Worm (Caenorhabditis elegans) whole organism, young adult: Measurements from ENCODE around the gene Y97E10AR.8.

Source experiments
- B0019.2 ChIP-seq: fragments of 200-800 bp; sonication (Bioruptor generic); conservative IDR thresholded peaks from 2 replicates; pipeline ENCODE4 v1.3.6; 2022; ENCODE audit warnings: missing genetic modification reagents, missing genetic modification characterization, missing compliant biosample characterization
- B0035.1 ChIP-seq: sonication (generic microtip); optimal IDR thresholded peaks from 2 replicates; lab custom pipeline; 2016; ENCODE audit warnings: missing genetic modification characterization, mild to moderate bottlenecking, missing compliant biosample characterization, missing genotype, missing genetic modification reagents
- F22D6.2 ChIP-seq: sonication (generic microtip); optimal IDR thresholded peaks from 2 replicates; lab custom pipeline; 2016; ENCODE audit warnings: mild to moderate bottlenecking, missing genetic modification characterization, missing compliant biosample characterization
- F33H1.4 ChIP-seq: fragments of 200-800 bp; sonication (Bioruptor generic); IDR thresholded peaks from 2 replicates; pipeline ENCODE4 v1.3.6; 2022; ENCODE audit warnings: missing genetic modification reagents, missing genetic modification characterization, missing compliant biosample characterization
- F49E8.2 ChIP-seq: sonication (generic microtip); optimal IDR thresholded peaks from 3 replicates; lab custom pipeline; 2017; ENCODE audit warnings: missing genetic modification characterization, mild to moderate bottlenecking, missing compliant biosample characterization, antibody characterized with exemption, moderate library complexity; ENCODE audit not compliant: insufficient read depth
- F55B11.4 ChIP-seq: sonication (generic microtip); optimal IDR thresholded peaks from 2 replicates; lab custom pipeline; 2016; ENCODE audit warnings: missing compliant biosample characterization, missing genetic modification characterization, borderline replicate concordance; ENCODE audit not compliant: insufficient read depth
- F57C9.4 ChIP-seq: sonication (generic microtip); optimal IDR thresholded peaks from 2 replicates; lab custom pipeline; 2017; ENCODE audit warnings: mild to moderate bottlenecking, missing genetic modification characterization, missing compliant biosample characterization
- K11D2.4 ChIP-seq: fragments of 200-800 bp; sonication (Bioruptor generic); IDR thresholded peaks from 2 replicates; pipeline ENCODE4 v1.3.6; 2022; ENCODE audit warnings: missing genetic modification reagents, missing genetic modification characterization, missing compliant biosample characterization
- T26A5.8 ChIP-seq: sonication (generic microtip); optimal IDR thresholded peaks from 2 replicates; lab custom pipeline; 2016; ENCODE audit warnings: missing genetic modification characterization, missing compliant biosample characterization
- Y53G8AR.9 ChIP-seq: fragments of 200-800 bp; sonication (Bioruptor generic); conservative IDR thresholded peaks from 2 replicates; pipeline ENCODE4 v1.3.6; 2022; ENCODE audit warnings: missing genetic modification reagents, missing genetic modification characterization, missing compliant biosample characterization
- Y56A3A.18 ChIP-seq: fragments of 200-800 bp; sonication (Bioruptor generic); IDR thresholded peaks from 2 replicates; pipeline ENCODE4 v1.3.6; 2022; ENCODE audit warnings: missing genetic modification reagents, missing genetic modification characterization, missing compliant biosample characterization
- Y95B8A.8 ChIP-seq: fragments of 200-800 bp; sonication (Bioruptor generic); IDR thresholded peaks from 2 replicates; pipeline ENCODE4 v1.3.6; 2022; ENCODE audit warnings: missing genetic modification reagents, missing genetic modification characterization, missing compliant biosample characterization
- ZK185.1 ChIP-seq: sonication (generic microtip); optimal IDR thresholded peaks from 2 replicates; lab custom pipeline; 2016; ENCODE audit warnings: mild to moderate bottlenecking, missing genetic modification characterization, missing compliant biosample characterization; ENCODE audit not compliant: poor library complexity, severe bottlenecking
- aptf-2 ChIP-seq: fragments of 200-800 bp; sonication (Bioruptor generic); conservative IDR thresholded peaks from 2 replicates; pipeline ENCODE4 v1.3.6; 2022; ENCODE audit warnings: missing genetic modification reagents, missing genetic modification characterization, missing compliant biosample characterization
- athp-1 ChIP-seq: sonication (generic microtip); optimal IDR thresholded peaks from 2 replicates; lab custom pipeline; 2017; ENCODE audit warnings: mild to moderate bottlenecking, missing genetic modification characterization, missing compliant biosample characterization
- attf-6 ChIP-seq: fragments of 200-800 bp; sonication (Bioruptor generic); IDR thresholded peaks from 2 replicates; pipeline ENCODE4 v1.3.6; 2022; ENCODE audit warnings: missing genetic modification reagents, missing genetic modification characterization, missing compliant biosample characterization
- bed-2 ChIP-seq: fragments of 200-800 bp; sonication (Bioruptor generic); IDR thresholded peaks from 2 replicates; pipeline ENCODE4 v1.3.6; 2022; ENCODE audit warnings: missing genetic modification reagents, missing genetic modification characterization, missing compliant biosample characterization
- cebp-2 ChIP-seq: fragments of 200-800 bp; sonication (Bioruptor generic); IDR thresholded peaks from 2 replicates; pipeline ENCODE4 v1.3.6; 2022; ENCODE audit warnings: missing genetic modification characterization, missing compliant biosample characterization
- ceh-100 ChIP-seq: fragments of 200-800 bp; sonication (Bioruptor generic); IDR thresholded peaks from 2 replicates; pipeline ENCODE4 v1.3.6; 2022; ENCODE audit warnings: missing genetic modification reagents, missing genetic modification characterization, missing compliant biosample characterization
- ceh-58 ChIP-seq: fragments of 200-800 bp; sonication (Bioruptor generic); IDR thresholded peaks from 2 replicates; pipeline ENCODE4 v1.3.6; 2022; ENCODE audit warnings: missing genetic modification characterization, missing compliant biosample characterization
- ceh-79 ChIP-seq: sonication (generic microtip); optimal IDR thresholded peaks from 2 replicates; lab custom pipeline; 2017; ENCODE audit warnings: mild to moderate bottlenecking, missing genetic modification characterization, missing compliant biosample characterization
- ceh-91 ChIP-seq: fragments of 200-800 bp; sonication (Bioruptor generic); IDR thresholded peaks from 2 replicates; pipeline ENCODE4 v1.3.6; 2022; ENCODE audit warnings: missing genetic modification reagents, missing genetic modification characterization, missing compliant biosample characterization
- die-1 ChIP-seq: sonication (generic microtip); optimal IDR thresholded peaks from 2 replicates; lab custom pipeline; 2016; ENCODE audit warnings: missing genotype, mild to moderate bottlenecking, missing genetic modification characterization, missing compliant biosample characterization
- dox-1 ChIP-seq: fragments of 200-800 bp; sonication (Bioruptor generic); IDR thresholded peaks from 2 replicates; pipeline ENCODE4 v1.3.6; 2022; ENCODE audit warnings: missing genetic modification reagents, missing genetic modification characterization, missing compliant biosample characterization
- dpff-1 ChIP-seq: sonication (generic microtip); optimal IDR thresholded peaks from 2 replicates; lab custom pipeline; 2017; ENCODE audit warnings: mild to moderate bottlenecking, missing genetic modification characterization, missing compliant biosample characterization
- efl-1 ChIP-seq: fragments of 150-350 bp; optimal IDR thresholded peaks from 2 replicates; lab custom pipeline; 2014; ENCODE audit warnings: missing biosample characterization, missing genetic modification reagents, missing genetic modification characterization
- egl-18 ChIP-seq: fragments of 200-800 bp; sonication (Bioruptor generic); IDR thresholded peaks from 2 replicates; pipeline ENCODE4 v1.3.6; 2022; ENCODE audit warnings: missing genetic modification reagents, missing genetic modification characterization, missing compliant biosample characterization
- hmg-20 ChIP-seq: fragments of 200-800 bp; sonication (Bioruptor generic); IDR thresholded peaks from 2 replicates; pipeline ENCODE4 v1.3.6; 2022; ENCODE audit warnings: missing genetic modification reagents, missing genetic modification characterization, missing compliant biosample characterization
- let-607 ChIP-seq, 2 experiments: fragments of 200-800 bp in 1 of 2; sonication (Bioruptor generic) in 1 of 2; sonication (generic microtip) in 1 of 2; optimal IDR thresholded peaks; 2 replicates each; lab custom pipeline; 2016 to 2018; ENCODE audit warnings: mild to moderate bottlenecking in 2 of 2, missing compliant biosample characterization in 2 of 2, missing genetic modification characterization in 2 of 2, moderate library complexity in 2 of 2, missing genotype in 1 of 2
- lin-26 ChIP-seq: fragments of 200-800 bp; sonication (Bioruptor generic); IDR thresholded peaks from 2 replicates; pipeline ENCODE4 v1.3.6; 2022; ENCODE audit warnings: missing genetic modification reagents, missing genetic modification characterization, missing compliant biosample characterization
- madf-3 ChIP-seq: fragments of 200-800 bp; sonication (Bioruptor generic); IDR thresholded peaks from 2 replicates; pipeline ENCODE4 v1.3.6; 2022; ENCODE audit warnings: missing genetic modification reagents, missing genetic modification characterization, missing compliant biosample characterization
- madf-6 ChIP-seq: fragments of 200-800 bp; sonication (Bioruptor generic); IDR thresholded peaks from 2 replicates; pipeline ENCODE4 v1.3.6; 2022; ENCODE audit warnings: missing genetic modification reagents, missing genetic modification characterization, missing compliant biosample characterization
- madf-8 ChIP-seq: fragments of 200-800 bp; sonication (Bioruptor generic); conservative IDR thresholded peaks from 2 replicates; pipeline ENCODE4 v1.3.6; 2022; ENCODE audit warnings: missing genetic modification reagents, missing genetic modification characterization, missing compliant biosample characterization
- mes-4 ChIP-seq: sonication (generic microtip); optimal IDR thresholded peaks from 2 replicates; lab custom pipeline; 2016; ENCODE audit warnings: missing genotype, missing genetic modification characterization, missing compliant biosample characterization
- nfya-1 ChIP-seq: sonication (generic microtip); optimal IDR thresholded peaks from 2 replicates; lab custom pipeline; 2017; ENCODE audit warnings: antibody characterized with exemption, missing compliant biosample characterization, missing genetic modification characterization, borderline replicate concordance; ENCODE audit not compliant: insufficient read depth
- nfyb-1 ChIP-seq: fragments of 200-800 bp; sonication (Bioruptor generic); IDR thresholded peaks from 2 replicates; pipeline ENCODE4 v1.3.6; 2022; ENCODE audit warnings: missing genetic modification reagents, missing genetic modification characterization, missing compliant biosample characterization
- nhr-27 ChIP-seq: fragments of 200-800 bp; sonication (Bioruptor generic); optimal IDR thresholded peaks from 2 replicates; lab custom pipeline; 2018; ENCODE audit warnings: mild to moderate bottlenecking, missing genetic modification characterization, moderate library complexity, missing compliant biosample characterization
- nhr-80 ChIP-seq: sonication (generic microtip); optimal IDR thresholded peaks from 2 replicates; lab custom pipeline; 2016; ENCODE audit warnings: missing genetic modification characterization, missing compliant biosample characterization
- rcor-1 ChIP-seq: fragments of 200-800 bp; sonication (Bioruptor generic); IDR thresholded peaks from 2 replicates; pipeline ENCODE4 v1.3.6; 2022; ENCODE audit warnings: missing genetic modification reagents, missing genetic modification characterization, missing compliant biosample characterization
- rec-8 ChIP-seq, 2 experiments: sonication (generic microtip); optimal IDR thresholded peaks; 2 replicates each; lab custom pipeline; 2016; ENCODE audit warnings: mild to moderate bottlenecking in 2 of 2, missing genetic modification characterization in 2 of 2, missing genetic modification reagents in 2 of 2, missing genotype in 2 of 2, missing biosample characterization in 1 of 2, missing compliant biosample characterization in 1 of 2, moderate library complexity in 1 of 2
- repo-1 ChIP-seq: sonication (generic microtip); optimal IDR thresholded peaks from 2 replicates; lab custom pipeline; 2017; ENCODE audit warnings: mild to moderate bottlenecking, missing genetic modification characterization, missing compliant biosample characterization
- snpc-1.3 ChIP-seq: sonication (generic microtip); optimal IDR thresholded peaks from 2 replicates; lab custom pipeline; 2017; ENCODE audit warnings: missing genetic modification characterization, mild to moderate bottlenecking, missing compliant biosample characterization, antibody characterized with exemption, moderate library complexity, missing genotype, missing genetic modification reagents; ENCODE audit not compliant: insufficient read depth
- snpc-3.4 ChIP-seq: sonication (generic microtip); optimal IDR thresholded peaks from 2 replicates; lab custom pipeline; 2017; ENCODE audit warnings: missing genetic modification characterization, mild to moderate bottlenecking, missing compliant biosample characterization, antibody characterized with exemption, moderate library complexity, missing genotype, missing genetic modification reagents
- xnd-1 ChIP-seq: sonication (generic microtip); optimal IDR thresholded peaks from 2 replicates; lab custom pipeline; 2016; ENCODE audit warnings: missing genotype, missing genetic modification reagents, missing genetic modification characterization, missing compliant biosample characterization
- zim-3 ChIP-seq: sonication (generic microtip); optimal IDR thresholded peaks from 2 replicates; lab custom pipeline; 2017; ENCODE audit warnings: mild to moderate bottlenecking, missing genetic modification characterization, moderate library complexity, missing compliant biosample characterization
- ztf-25 ChIP-seq: fragments of 200-800 bp; sonication (Bioruptor generic); IDR thresholded peaks from 2 replicates; pipeline ENCODE4 v1.3.6; 2022; ENCODE audit warnings: missing genetic modification reagents, missing genetic modification characterization, missing compliant biosample characterization
- ztf-3 ChIP-seq: fragments of 200-800 bp; sonication (Bioruptor generic); optimal IDR thresholded peaks from 2 replicates; lab custom pipeline; 2018; ENCODE audit warnings: mild to moderate bottlenecking, missing genetic modification characterization, missing compliant biosample characterization

The Y97E10AR.8 gene

ce11 chrV:8028825-8029489 is 23.9 kb downstream of the Y97E10AR.8 start, which contains the start of gene oma-2 (continued):
- peak; percentile 87 for TF ChIP-seq F33H1.4 (GFP tag; lab: Robert Waterston, UW)
- TF ChIP-seq F57C9.4 (tag; lab: Kevin White, UChicago): no peak
- TF ChIP-seq athp-1 (tag; lab: Kevin White, UChicago): no peak
- TF ChIP-seq ceh-91 (GFP tag; lab: Robert Waterston, UW): peak; percentile 84
- no peak for TF ChIP-seq B0035.1 (tag; lab: Kevin White, UChicago)
- TF ChIP-seq nfya-1 (tag; lab: Kevin White, UChicago): no peak
- no peak for TF ChIP-seq rec-8 (tag; optimal IDR thresholded peaks at IDR 0.05; lab: Kevin White, UChicago)
- TF ChIP-seq B0019.2: 0 out of 2 replicates have a peak, but pooled peaks have one; percentile 22
- 0 out of 2 replicates have a peak, but pooled peaks have one; percentile 14 for TF ChIP-seq Y56A3A.18 (GFP tag; lab: Robert Waterston, UW)
- TF ChIP-seq cebp-2 (GFP tag; lab: Robert Waterston, UW): no peak
- peak; percentile 18 for TF ChIP-seq ZK185.1 (tag; lab: Kevin White, UChicago)
- no peak for TF ChIP-seq die-1 (tag; lab: Kevin White, UChicago)
- no peak for TF ChIP-seq ceh-100 (GFP tag; lab: Robert Waterston, UW)
- TF ChIP-seq snpc-3.4: peak; percentile 1
- TF ChIP-seq F55B11.4 (tag; lab: Kevin White, UChicago): no peak
- TF ChIP-seq dpff-1 (tag; lab: Kevin White, UChicago): no peak
- no peak for TF ChIP-seq T26A5.8 (tag; lab: Kevin White, UChicago)
- TF ChIP-seq K11D2.4 (GFP tag; lab: Robert Waterston, UW): no peak
- peak; percentile 76 for TF ChIP-seq F49E8.2
- TF ChIP-seq attf-6 (GFP tag; lab: Robert Waterston, UW): no peak
- no peak for TF ChIP-seq hmg-20 (GFP tag; lab: Robert Waterston, UW)
- TF ChIP-seq nfyb-1 (GFP tag; lab: Robert Waterston, UW): 0 out of 2 replicates have a peak, but pooled peaks have one; percentile 33
- no peak for TF ChIP-seq nhr-27 (tag; lab: Kevin White, UChicago)
- TF ChIP-seq efl-1: peak; percentile 82
- peak; percentile 95 for TF ChIP-seq madf-8
- TF ChIP-seq ceh-58 (GFP tag; lab: Robert Waterston, UW): no peak
- 0 out of 2 replicates have a peak, but pooled peaks have one; percentile 16 for TF ChIP-seq madf-3
- TF ChIP-seq ztf-25: no peak
- TF ChIP-seq F22D6.2 (tag; lab: Kevin White, UChicago): no peak
- peak; percentile 96 for TF ChIP-seq madf-6 (GFP tag; lab: Robert Waterston, UW)
- TF ChIP-seq snpc-1.3 (tag; lab: Kevin White, UChicago): peak; percentile 62
- no peak for TF ChIP-seq zim-3 (tag; lab: Kevin White, UChicago)
- TF ChIP-seq Y95B8A.8 (GFP tag; lab: Robert Waterston, UW): 0 out of 2 replicates have a peak, but pooled peaks have one; percentile 47
- TF ChIP-seq ceh-79 (tag; lab: Kevin White, UChicago): no peak
- no peak for TF ChIP-seq egl-18 (GFP tag; lab: Robert Waterston, UW)
- no peak for TF ChIP-seq lin-26
- no peak for TF ChIP-seq nhr-80 (tag; lab: Kevin White, UChicago)
- TF ChIP-seq bed-2 (GFP tag; lab: Robert Waterston, UW): no peak
- TF ChIP-seq rcor-1 (GFP tag; lab: Robert Waterston, UW): peak; percentile 49
- TF ChIP-seq aptf-2 (GFP tag; lab: Robert Waterston, UW): no peak
- no peak for TF ChIP-seq let-607 (tag; optimal IDR thresholded peaks at IDR 0.05; lab: Kevin White, UChicago)
- TF ChIP-seq repo-1 (tag; lab: Kevin White, UChicago): no peak
- no peak for TF ChIP-seq mes-4
- TF ChIP-seq ztf-3 (GFP tag; lab: Kevin White, UChicago): no peak
- TF ChIP-seq xnd-1: peak; percentile 89
- TF ChIP-seq dox-1: peak; percentile 56
- TF ChIP-seq Y53G8AR.9 (GFP tag; lab: Robert Waterston, UW): 0 out of 2 replicates have a peak, but pooled peaks have one; percentile 52
